Fruit fly (Drosophila melanogaster): Measurements from ENCODE around the gene CG31789.
A peak's percentile ranks its signal among the peaks of the same experiment; 100 is the strongest.

CG31789 gene

DNA sequence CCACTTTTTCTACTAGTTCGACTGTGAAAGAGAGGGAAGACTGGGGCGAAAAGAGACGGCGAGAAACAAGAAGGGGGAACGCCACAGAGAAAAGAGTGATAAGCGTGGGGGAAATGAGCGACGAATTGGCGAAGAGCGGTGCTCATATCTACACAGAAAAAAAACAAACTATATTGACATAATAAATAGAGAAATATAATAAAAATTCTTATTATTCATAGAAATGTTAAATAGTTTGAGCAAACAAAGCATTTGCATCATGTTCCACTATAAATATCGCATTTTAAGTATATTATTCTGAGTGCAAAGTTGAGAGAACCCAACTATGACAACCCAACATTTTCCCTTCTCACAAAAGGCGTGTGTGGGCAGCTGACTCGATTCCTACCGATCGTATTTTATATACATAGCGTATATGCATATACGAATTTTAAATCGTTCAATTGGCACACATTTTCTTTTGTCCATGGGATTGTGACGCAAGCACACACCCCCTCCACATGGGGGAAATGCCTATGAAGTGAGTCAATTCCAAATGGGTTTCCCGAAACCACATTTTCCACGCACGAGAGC, 47.7 kb upstream of the CG31789 start (continued):
- TF ChIP-seq HLHmδ (GFP tag; optimal IDR thresholded peaks at IDR 0.05) (no peak), Sry-β (GFP tag; optimal IDR thresholded peaks at IDR 0.05) (no peak), ken (GFP tag; IDR thresholded peaks at IDR 0.05) (no peak), CG3407 (GFP tag; optimal IDR thresholded peaks at IDR 0.05) (peak; percentile 50), hb (GFP tag; IDR thresholded peaks at IDR 0.05; ENCODE audit: partially characterized antibody) (no peak), sim (GFP tag; IDR thresholded peaks at IDR 0.05) (no peak), CG17829 (tag; optimal IDR thresholded peaks at IDR 0.05) (peak; percentile 68), CG7745 (tag; optimal IDR thresholded peaks at IDR 0.05) (no peak), CG15073 (GFP tag; optimal IDR thresholded peaks at IDR 0.05) (no peak), BEAF-32 (GFP tag; optimal IDR thresholded peaks at IDR 0.05) (no peak), chinmo (GFP tag; IDR thresholded peaks at IDR 0.05; ENCODE audit: partially characterized antibody) (0 out of 4 replicates have a peak, but pooled peaks have one; percentile 36), CG12769 (tag; optimal IDR thresholded peaks at IDR 0.05) (peak; percentile 64), CG14965 (GFP tag; optimal IDR thresholded peaks at IDR 0.05; ENCODE audit: borderline replicate concordance) (no peak), ase (GFP tag; IDR thresholded peaks at IDR 0.05) (peak; percentile 73; the same call in 2 of the 3 replicates), lola (GFP tag; optimal IDR thresholded peaks at IDR 0.05) (no peak), unc-4 (GFP tag; IDR thresholded peaks at IDR 0.05; ENCODE audit: partially characterized antibody) (no peak), CG30403 (GFP tag; optimal IDR thresholded peaks at IDR 0.05) (peak; percentile 75), Oaz (GFP tag; IDR thresholded peaks at IDR 0.05) (peak; percentile 76), lab (GFP tag; optimal IDR thresholded peaks at IDR 0.05) (peak; percentile 90), fru (optimal IDR thresholded peaks at IDR 0.05) (no peak), CG8388 (GFP tag; optimal IDR thresholded peaks at IDR 0.05) (peak; percentile 52), zfh1 (GFP tag; IDR thresholded peaks at IDR 0.05) (peak; percentile 65; the same call in 1 of the 3 replicates), CG14441 (GFP tag; IDR thresholded peaks at IDR 0.05) (peak; percentile 76; the same call in 1 of the 2 replicates), Gug (GFP tag; IDR thresholded peaks at IDR 0.05) (no peak), CG6175 (GFP tag; IDR thresholded peaks at IDR 0.05) (no peak), CG6813 (GFP tag; optimal IDR thresholded peaks at IDR 0.05) (peak; percentile 57), Max (GFP tag; optimal IDR thresholded peaks at IDR 0.05) (peak; percentile 53), lov (optimal IDR thresholded peaks at IDR 0.05) (no peak), lov (GFP tag; IDR thresholded peaks at IDR 0.05) (no peak), PHDP (tag; optimal IDR thresholded peaks at IDR 0.05) (peak; percentile 84), dysf (GFP tag; IDR thresholded peaks at IDR 0.05) (peak; percentile 90; the same call in 2 of the 3 replicates), klu (GFP tag; IDR thresholded peaks at IDR 0.05) (0 out of 2 replicates have a peak, but pooled peaks have one; percentile 42), tup (GFP tag; optimal IDR thresholded peaks at IDR 0.05) (peak; percentile 44), cg (GFP tag; optimal IDR thresholded peaks at IDR 0.05) (no peak), CG17912 (GFP tag; optimal IDR thresholded peaks at IDR 0.05) (no peak), BtbVII (GFP tag; optimal IDR thresholded peaks at IDR 0.05) (peak; percentile 76), CG2712 (tag; optimal IDR thresholded peaks at IDR 0.05) (peak; percentile 81), rib (GFP tag; IDR thresholded peaks at IDR 0.05) (peak; percentile 67; the same call in 1 of the 2 replicates), CG10431 (GFP tag; optimal IDR thresholded peaks at IDR 0.05) (no peak), chif (GFP tag; optimal IDR thresholded peaks at IDR 0.05) (no peak), CG13624 (GFP tag; optimal IDR thresholded peaks at IDR 0.05) (no peak), Stat92E (GFP tag; optimal IDR thresholded peaks at IDR 0.05) (no peak), Pdp1 (GFP tag; optimal IDR thresholded peaks at IDR 0.05) (peak; percentile 47 to 80), Side (GFP tag; optimal IDR thresholded peaks at IDR 0.05) (no peak), pum (GFP tag; optimal IDR thresholded peaks at IDR 0.05) (no peak), Neu2 (GFP tag; optimal IDR thresholded peaks at IDR 0.05; ENCODE audit: borderline replicate concordance) (no peak), Awh (GFP tag; IDR thresholded peaks at IDR 0.05) (peak; percentile 74), CG9817 (tag; optimal IDR thresholded peaks at IDR 0.05) (peak; percentile 61), CG6654 (GFP tag; optimal IDR thresholded peaks at IDR 0.05) (peak; percentile 34)
